Worm (Caenorhabditis elegans) whole organism, mixed stage, embryonic: Measurements from ENCODE around the gene srh-45.

Experiments
- M03D4.4 ChIP-seq: sonication (generic microtip); optimal IDR thresholded peaks from 2 replicates; lab custom pipeline; 2017; ENCODE audit warnings: mild to moderate bottlenecking, missing genetic modification characterization, missing compliant biosample characterization
- ceh-39 ChIP-seq: fragments of 150-350 bp; optimal IDR thresholded peaks from 2 replicates; lab custom pipeline; 2014; ENCODE audit warnings: missing biosample characterization, missing genetic modification characterization
- ceh-43 ChIP-seq: fragments of 200-800 bp; sonication (Bioruptor generic); optimal IDR thresholded peaks from 2 replicates; lab custom pipeline; 2018; ENCODE audit warnings: mild to moderate bottlenecking, missing genetic modification characterization, moderate library complexity, missing compliant biosample characterization
- ceh-83 ChIP-seq: fragments of 200-800 bp; sonication (Bioruptor generic); optimal IDR thresholded peaks from 2 replicates; lab custom pipeline; 2018; ENCODE audit warnings: mild to moderate bottlenecking, missing genetic modification characterization, missing compliant biosample characterization
- cnd-1 ChIP-seq: fragments of 200-800 bp; sonication (Bioruptor generic); optimal IDR thresholded peaks from 2 replicates; lab custom pipeline; 2018; ENCODE audit warnings: mild to moderate bottlenecking, missing genetic modification characterization, missing compliant biosample characterization
- flh-1 ChIP-seq: fragments of 200-800 bp; sonication (Bioruptor generic); optimal IDR thresholded peaks from 2 replicates; lab custom pipeline; 2018; ENCODE audit warnings: mild to moderate bottlenecking, missing genetic modification characterization, moderate library complexity, missing compliant biosample characterization
- hlh-1 ChIP-seq: fragments of 150-350 bp; optimal IDR thresholded peaks from 2 replicates; lab custom pipeline; 2014; ENCODE audit warnings: missing biosample characterization, missing genetic modification reagents, missing genetic modification characterization
- lin-13 ChIP-seq: fragments of 150-350 bp; optimal IDR thresholded peaks from 2 replicates; lab custom pipeline; 2014; ENCODE audit warnings: missing biosample characterization, missing genetic modification characterization
- lin-32 ChIP-seq: fragments of 200-800 bp; sonication (Bioruptor generic); optimal IDR thresholded peaks from 2 replicates; lab custom pipeline; 2018; ENCODE audit warnings: mild to moderate bottlenecking, missing genetic modification characterization, missing compliant biosample characterization
- lsy-2 ChIP-seq: fragments of 150-350 bp; optimal IDR thresholded peaks from 2 replicates; lab custom pipeline; 2014; ENCODE audit warnings: missing biosample characterization, missing genetic modification characterization
- mls-2 ChIP-seq: sonication (generic microtip); optimal IDR thresholded peaks from 2 replicates; lab custom pipeline; 2016; ENCODE audit warnings: mild to moderate bottlenecking, missing genetic modification characterization, moderate library complexity, missing compliant biosample characterization
- nhr-12 ChIP-seq: fragments of 150-350 bp; optimal IDR thresholded peaks from 2 replicates; lab custom pipeline; 2014; ENCODE audit warnings: missing biosample characterization, missing genetic modification characterization
- nhr-2 ChIP-seq: fragments of 150-350 bp; optimal IDR thresholded peaks from 2 replicates; lab custom pipeline; 2014; ENCODE audit warnings: missing biosample characterization, missing genetic modification characterization
- nhr-28 ChIP-seq: fragments of 150-350 bp; optimal IDR thresholded peaks from 2 replicates; lab custom pipeline; 2014; ENCODE audit warnings: missing biosample characterization, missing genetic modification characterization
- nhr-76 ChIP-seq: sonication (generic microtip); optimal IDR thresholded peaks from 2 replicates; lab custom pipeline; 2017; ENCODE audit warnings: missing biosample characterization, missing genetic modification characterization
- pha-4 ChIP-seq: fragments of 150-350 bp; optimal IDR thresholded peaks from 2 replicates; lab custom pipeline; 2018; ENCODE audit warnings: missing biosample characterization, missing genetic modification reagents, missing genetic modification characterization
- sem-2 ChIP-seq: fragments of 200-800 bp; sonication (Bioruptor generic); optimal IDR thresholded peaks from 2 replicates; lab custom pipeline; 2018; ENCODE audit warnings: mild to moderate bottlenecking, missing genetic modification characterization, missing compliant biosample characterization
- snpc-4 ChIP-seq: fragments of 150-350 bp; optimal IDR thresholded peaks from 2 replicates; lab custom pipeline; 2014; ENCODE audit warnings: missing biosample characterization, missing genetic modification characterization
- sptf-1 ChIP-seq: sonication (generic microtip); optimal IDR thresholded peaks from 2 replicates; lab custom pipeline; 2017; ENCODE audit warnings: mild to moderate bottlenecking, missing genetic modification characterization, moderate library complexity, missing compliant biosample characterization
- unc-120 ChIP-seq: sonication (generic microtip); optimal IDR thresholded peaks from 2 replicates; lab custom pipeline; 2017; ENCODE audit warnings: missing genetic modification characterization, missing compliant biosample characterization; ENCODE audit not compliant: poor library complexity, severe bottlenecking
- unc-39 ChIP-seq: fragments of 150-350 bp; optimal IDR thresholded peaks from 2 replicates; lab custom pipeline; 2014; ENCODE audit warnings: missing biosample characterization, missing genetic modification characterization
- unc-62 ChIP-seq: fragments of 150-350 bp; optimal IDR thresholded peaks from 2 replicates; lab custom pipeline; 2014; ENCODE audit warnings: missing biosample characterization, missing genetic modification reagents, missing genetic modification characterization
- zip-8 ChIP-seq: fragments of 150-350 bp; optimal IDR thresholded peaks from 2 replicates; lab custom pipeline; 2014; ENCODE audit warnings: missing biosample characterization, missing genetic modification characterization
- ztf-11 ChIP-seq: fragments of 150-350 bp; optimal IDR thresholded peaks from 2 replicates; lab custom pipeline; 2014; ENCODE audit warnings: missing biosample characterization, missing genetic modification characterization

srh-45 gene

ce11 chrV:11263025-11263424 lies 41.8 kb downstream of the srh-45 start, which contains the start of gene F07B10.4:
Gene F07B10.4, minus strand, starts transcription at chrV:11263125.
- TF ChIP-seq M03D4.4 (tag; lab: Kevin White, UChicago) (no peak), unc-120 (tag; lab: Kevin White, UChicago) (no peak), hlh-1 (tag; lab: Kevin White, UChicago) (no peak), nhr-2 (tag; lab: Kevin White, UChicago) (no peak), unc-39 (tag; lab: Kevin White, UChicago) (no peak), ceh-43 (GFP tag; lab: Kevin White, UChicago) (no peak), zip-8 (no peak), mls-2 (tag; lab: Kevin White, UChicago) (no peak), lin-32 (no peak), unc-62 (GFP tag; lab: Kevin White, UChicago) (no peak), ceh-39 (tag; lab: Kevin White, UChicago) (no peak), ceh-83 (GFP tag; lab: Kevin White, UChicago) (no peak), cnd-1 (tag; lab: Kevin White, UChicago) (no peak), nhr-12 (tag; lab: Kevin White, UChicago) (no peak)
- TF ChIP-seq, all 35 proteins: peak for 0

DNA sequence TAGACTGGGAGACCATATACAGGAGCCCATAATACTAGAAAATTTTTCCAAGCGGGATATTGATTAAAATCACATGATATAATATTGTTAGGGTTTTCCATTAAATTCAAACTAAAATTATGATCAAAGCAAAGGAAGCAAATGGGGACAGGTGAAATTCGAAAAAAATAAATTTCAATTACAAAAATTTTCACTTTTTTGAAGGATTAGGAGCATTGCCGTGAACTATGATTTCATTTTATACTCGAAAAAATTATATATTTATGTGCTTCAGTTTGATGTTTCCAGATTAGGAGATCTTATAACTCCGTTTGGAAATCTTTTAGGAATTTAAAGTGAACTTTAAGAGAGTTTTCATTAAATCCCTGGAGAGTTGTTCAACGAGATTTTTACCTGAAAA lies 44.2 kb downstream of the srh-45 start, which contains the start of gene F07B10.7:
Gene F07B10.7, minus strand, starts transcription at position 101 of the 400 bp plus-strand sequence.
- no peak for TF ChIP-seq lin-13 (tag; lab: Kevin White, UChicago)

DNA sequence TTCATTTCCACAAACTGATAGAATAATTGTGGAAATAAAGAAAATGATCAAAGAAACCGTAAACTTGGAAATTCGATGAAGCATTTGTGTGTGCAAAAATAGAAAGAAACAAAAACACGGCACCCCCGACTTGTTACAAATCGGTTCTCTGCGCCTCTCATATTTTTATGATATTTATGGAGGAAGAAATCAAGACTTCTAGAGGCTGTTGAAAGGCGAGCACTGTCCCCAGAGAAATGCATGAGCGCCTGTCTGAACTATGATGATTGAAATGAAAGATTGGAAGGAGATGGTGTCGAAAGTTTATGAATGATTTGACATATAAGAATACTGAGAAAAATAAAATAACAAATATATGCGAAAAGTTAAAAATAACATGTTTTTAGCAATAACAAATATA lies 45.9 kb downstream of the srh-45 start, which contains the start of gene lgc-36:
Gene lgc-36, minus strand, starts transcription at position 101 of the 400 bp plus-strand sequence.
- TF ChIP-seq nhr-12 (tag; lab: Kevin White, UChicago) (no peak), flh-1 (GFP tag; lab: Kevin White, UChicago) (no peak), nhr-28 (tag; lab: Kevin White, UChicago) (no peak), ceh-43 (GFP tag; lab: Kevin White, UChicago) (no peak), ztf-11 (tag; lab: Kevin White, UChicago) (no peak), pha-4 (no peak), sem-2 (GFP tag; lab: Kevin White, UChicago) (no peak), nhr-76 (tag; lab: Kevin White, UChicago) (no peak), zip-8 (no peak), sptf-1 (tag; lab: Kevin White, UChicago) (no peak), lsy-2 (no peak), hlh-1 (tag; lab: Kevin White, UChicago) (no peak), snpc-4 (tag; lab: Kevin White, UChicago) (no peak), nhr-2 (tag; lab: Kevin White, UChicago) (no peak), ceh-83 (GFP tag; lab: Kevin White, UChicago) (no peak), lin-13 (tag; lab: Kevin White, UChicago) (no peak)

ce11 chrV:11254980-11255379 lies 49.8 kb downstream of the srh-45 start, which contains the start of gene srsx-31:
Gene srsx-31, minus strand, starts transcription at chrV:11255080.
- TF ChIP-seq lin-13 (tag; lab: Kevin White, UChicago), result no peak
